Fruit fly (Drosophila melanogaster) whole organism, embryonic: ENCODE data around the gene SCCRO.
A peak's percentile ranks its signal among the peaks of the same experiment; 100 is the strongest.

ENCODE experiments used
- Adf1 ChIP-seq: fragments of 200-800 bp; sonication (Bioruptor generic); IDR thresholded peaks from 2 replicates; pipeline ENCODE4 v1.3.6; 2022; ENCODE audit warnings: missing biosample characterization, missing genetic modification characterization
- BtbVII ChIP-seq: fragments of 200-800 bp; sonication (Bioruptor generic); optimal IDR thresholded peaks from 3 replicates; lab custom pipeline; 2017; ENCODE audit warnings: missing biosample characterization, mild to moderate bottlenecking, missing genetic modification characterization
- CG11723 ChIP-seq: fragments of 200-800 bp; sonication (Bioruptor generic); optimal IDR thresholded peaks from 2 replicates; lab custom pipeline; 2017; ENCODE audit warnings: missing biosample characterization, mild to moderate bottlenecking, missing genetic modification characterization
- CG14014 ChIP-seq: fragments of 200-800 bp; sonication (Bioruptor generic); IDR thresholded peaks from 2 replicates; pipeline ENCODE4 v1.3.6; 2022; ENCODE audit warnings: missing biosample characterization, missing genetic modification characterization
- CG14860 ChIP-seq: fragments of 200-800 bp; sonication (Bioruptor generic); IDR thresholded peaks from 3 replicates; pipeline ENCODE4 v1.3.6; 2022; ENCODE audit warnings: missing biosample characterization, missing genetic modification characterization; ENCODE audit not compliant: partially characterized antibody
- CG15479 ChIP-seq: fragments of 200-800 bp; sonication (Bioruptor generic); optimal IDR thresholded peaks from 3 replicates; lab custom pipeline; 2019; ENCODE audit warnings: missing biosample characterization, mild to moderate bottlenecking, missing genetic modification characterization, moderate library complexity
- CG16863 ChIP-seq: fragments of 200-800 bp; sonication (Bioruptor generic); optimal IDR thresholded peaks from 3 replicates; lab custom pipeline; 2016; ENCODE audit warnings: missing biosample characterization, missing genetic modification characterization
- CG2129 ChIP-seq: fragments of 200-800 bp; sonication (Bioruptor generic); IDR thresholded peaks from 2 replicates; pipeline ENCODE4 v1.3.6; 2022; ENCODE audit warnings: missing biosample characterization, missing genetic modification characterization; ENCODE audit not compliant: partially characterized antibody
- CG2202 ChIP-seq: fragments of 200-800 bp; sonication (Bioruptor generic); optimal IDR thresholded peaks from 2 replicates; lab custom pipeline; 2018; ENCODE audit warnings: missing biosample characterization, mild to moderate bottlenecking, missing genetic modification characterization
- CG2712 ChIP-seq: fragments of 200-800 bp; optimal IDR thresholded peaks from 3 replicates; lab custom pipeline; 2019; ENCODE audit warnings: missing biosample characterization, mild to moderate bottlenecking, missing genetic modification characterization, moderate library complexity
- CG2875 ChIP-seq: fragments of 200-800 bp; sonication (Bioruptor generic); optimal IDR thresholded peaks from 2 replicates; lab custom pipeline; 2017; ENCODE audit warnings: missing biosample characterization, mild to moderate bottlenecking, missing genetic modification characterization, missing genetic modification reagents
- CG30431 ChIP-seq: fragments of 200-800 bp; sonication (Bioruptor generic); optimal IDR thresholded peaks from 2 replicates; lab custom pipeline; 2017; ENCODE audit warnings: missing biosample characterization, missing genetic modification characterization
- CG32772 ChIP-seq: fragments of 200-800 bp; sonication (Bioruptor generic); IDR thresholded peaks from 2 replicates; pipeline ENCODE4 v1.3.6; 2022; ENCODE audit warnings: missing biosample characterization, missing genetic modification characterization
- CG3838 ChIP-seq: fragments of 200-800 bp; sonication (Bioruptor generic); optimal IDR thresholded peaks from 3 replicates; lab custom pipeline; 2016; ENCODE audit warnings: missing biosample characterization, missing genetic modification characterization
- CG4854 ChIP-seq: fragments of 200-800 bp; sonication (Bioruptor generic); optimal IDR thresholded peaks from 2 replicates; lab custom pipeline; 2016; ENCODE audit warnings: missing biosample characterization, missing genetic modification characterization, inconsistent platforms
- CG5953 ChIP-seq: fragments of 200-800 bp; sonication (Bioruptor generic); IDR thresholded peaks from 2 replicates; pipeline ENCODE4 v1.3.6; 2022; ENCODE audit warnings: missing biosample characterization, missing genetic modification characterization
- CG9817 ChIP-seq: fragments of 200-800 bp; sonication (Bioruptor generic); optimal IDR thresholded peaks from 2 replicates; lab custom pipeline; 2018; ENCODE audit warnings: missing biosample characterization, mild to moderate bottlenecking, missing genetic modification characterization, moderate library complexity
- Dek ChIP-seq: fragments of 200-800 bp; sonication (Bioruptor generic); optimal IDR thresholded peaks from 3 replicates; lab custom pipeline; 2019; ENCODE audit warnings: missing biosample characterization, mild to moderate bottlenecking, missing genetic modification characterization, moderate library complexity
- Dfd ChIP-seq, 2 experiments: fragments of >200 bp; optimal IDR thresholded peaks; 2 replicates each; lab custom pipeline; 2017; ENCODE audit warnings: missing biosample characterization in 2 of 2, missing genetic modification characterization in 2 of 2
- Dref ChIP-seq: fragments of 200-800 bp; sonication (Bioruptor generic); IDR thresholded peaks from 2 replicates; pipeline ENCODE4 v1.3.6; 2022; ENCODE audit warnings: missing biosample characterization, missing genetic modification characterization
- E2f1 ChIP-seq: fragments of 200-800 bp; sonication (Bioruptor generic); IDR thresholded peaks from 2 replicates; pipeline ENCODE4 v1.3.6; 2022; ENCODE audit warnings: missing biosample characterization, missing genetic modification characterization
- H2.0 ChIP-seq: fragments of 200-800 bp; sonication (Bioruptor generic); IDR thresholded peaks from 2 replicates; pipeline ENCODE4 v1.3.6; 2022; ENCODE audit warnings: missing biosample characterization, missing genetic modification characterization
- HLH54F ChIP-seq: fragments of 200-800 bp; sonication (Bioruptor generic); optimal IDR thresholded peaks from 3 replicates; lab custom pipeline; 2016; ENCODE audit warnings: missing biosample characterization, missing genetic modification characterization
- Hand ChIP-seq: fragments of 200-800 bp; sonication (Bioruptor generic); optimal IDR thresholded peaks from 2 replicates; lab custom pipeline; 2017; ENCODE audit warnings: mild to moderate bottlenecking, missing biosample characterization, missing genetic modification reagents, missing genetic modification characterization
- Lpt ChIP-seq: fragments of >200 bp; optimal IDR thresholded peaks from 2 replicates; lab custom pipeline; 2018; ENCODE audit warnings: missing biosample characterization, missing genetic modification characterization
- NK7.1 ChIP-seq: fragments of 200-800 bp; sonication (Bioruptor generic); optimal IDR thresholded peaks from 3 replicates; lab custom pipeline; 2016; ENCODE audit warnings: missing biosample characterization, missing genetic modification characterization
- Nf-YC ChIP-seq: fragments of 200-800 bp; optimal IDR thresholded peaks from 3 replicates; lab custom pipeline; 2019; ENCODE audit warnings: missing biosample characterization, mild to moderate bottlenecking, missing genetic modification characterization, moderate library complexity
- NfI ChIP-seq: fragments of 200-800 bp; sonication (Bioruptor generic); optimal IDR thresholded peaks from 3 replicates; lab custom pipeline; 2018; ENCODE audit warnings: missing biosample characterization, mild to moderate bottlenecking, missing genetic modification characterization, moderate library complexity
- Oaz ChIP-seq: fragments of 200-800 bp; sonication (Bioruptor generic); IDR thresholded peaks from 2 replicates; pipeline ENCODE4 v1.3.6; 2022; ENCODE audit warnings: missing biosample characterization, missing genetic modification characterization
- Sin3A ChIP-seq: fragments of >200 bp; optimal IDR thresholded peaks from 2 replicates; lab custom pipeline; 2018
- Sox100B ChIP-seq: fragments of 200-800 bp; sonication (Bioruptor generic); optimal IDR thresholded peaks from 3 replicates; lab custom pipeline; 2018; ENCODE audit warnings: missing biosample characterization, mild to moderate bottlenecking, missing genetic modification characterization
- Sry-δ ChIP-seq: fragments of 200-800 bp; sonication (Bioruptor generic); optimal IDR thresholded peaks from 2 replicates; lab custom pipeline; 2016; ENCODE audit warnings: missing biosample characterization, missing genetic modification characterization
- Usf ChIP-seq: fragments of 200-800 bp; sonication (Bioruptor generic); optimal IDR thresholded peaks from 2 replicates; lab custom pipeline; 2017; ENCODE audit warnings: missing genotype, missing biosample characterization, missing genetic modification characterization
- bbx ChIP-seq: fragments of 200-800 bp; sonication (Bioruptor generic); IDR thresholded peaks from 2 replicates; pipeline ENCODE4 v1.3.6; 2022; ENCODE audit warnings: missing biosample characterization, missing genetic modification characterization; ENCODE audit not compliant: partially characterized antibody
- cwo ChIP-seq: fragments of 200-800 bp; sonication (Bioruptor generic); optimal IDR thresholded peaks from 3 replicates; lab custom pipeline; 2017; ENCODE audit warnings: missing biosample characterization, missing genetic modification characterization, mild to moderate bottlenecking, moderate library complexity, missing genetic modification reagents
- esg ChIP-seq: fragments of 200-800 bp; sonication (Bioruptor generic); conservative IDR thresholded peaks from 2 replicates; pipeline ENCODE4 v1.3.6; 2022; ENCODE audit warnings: missing biosample characterization, missing genetic modification characterization
- fu2 ChIP-seq: fragments of 200-800 bp; sonication (Bioruptor generic); optimal IDR thresholded peaks from 2 replicates; lab custom pipeline; 2016; ENCODE audit warnings: missing biosample characterization, missing genetic modification characterization
- grn ChIP-seq: fragments of 200-800 bp; sonication (Bioruptor generic); optimal IDR thresholded peaks from 3 replicates; lab custom pipeline; 2017; ENCODE audit warnings: missing biosample characterization, missing genetic modification characterization
- hkb ChIP-seq, 2 experiments: fragments of 200-800 bp in 1 of 2; fragments of >200 bp in 1 of 2; sonication (Bioruptor generic) in 1 of 2; IDR thresholded peaks in 1 of 2; optimal IDR thresholded peaks in 1 of 2; 2 replicates each; pipeline versions ENCODE4 v1.3.6 to Lab custom; 2017 to 2022; ENCODE audit warnings: missing biosample characterization in 1 of 2, missing genetic modification characterization in 1 of 2
- inv ChIP-seq: fragments of 200-800 bp; sonication (Bioruptor generic); IDR thresholded peaks from 2 replicates; pipeline ENCODE4 v1.3.6; 2022; ENCODE audit warnings: missing biosample characterization, missing genetic modification characterization; ENCODE audit not compliant: partially characterized antibody
- kah ChIP-seq: fragments of 200-800 bp; sonication (Bioruptor generic); optimal IDR thresholded peaks from 2 replicates; lab custom pipeline; 2018; ENCODE audit warnings: missing biosample characterization, mild to moderate bottlenecking, missing genetic modification characterization
- lilli ChIP-seq: fragments of 200-800 bp; sonication (Bioruptor generic); optimal IDR thresholded peaks from 3 replicates; lab custom pipeline; 2016; ENCODE audit warnings: missing biosample characterization, missing genetic modification characterization
- mirr ChIP-seq: fragments of 200-800 bp; sonication (Bioruptor generic); optimal IDR thresholded peaks from 3 replicates; lab custom pipeline; 2018; ENCODE audit warnings: missing biosample characterization, mild to moderate bottlenecking, missing genetic modification characterization
- pnt ChIP-seq: fragments of 200-800 bp; sonication (Bioruptor generic); optimal IDR thresholded peaks from 3 replicates; lab custom pipeline; 2016; ENCODE audit warnings: missing biosample characterization, missing genetic modification characterization
- pros ChIP-seq: fragments of 200-800 bp; sonication (Bioruptor generic); optimal IDR thresholded peaks from 3 replicates; lab custom pipeline; 2019; ENCODE audit warnings: missing biosample characterization, mild to moderate bottlenecking, missing genetic modification characterization, moderate library complexity
- pzg ChIP-seq: fragments of 200-800 bp; sonication (Bioruptor generic); optimal IDR thresholded peaks from 3 replicates; lab custom pipeline; 2018; ENCODE audit warnings: missing biosample characterization, mild to moderate bottlenecking, missing genetic modification characterization, moderate library complexity
- ro ChIP-seq: fragments of 200-800 bp; sonication (Bioruptor generic); IDR thresholded peaks from 2 replicates; pipeline ENCODE4 v1.3.6; 2022; ENCODE audit warnings: missing biosample characterization, missing genetic modification characterization
- schlank ChIP-seq: fragments of 200-800 bp; sonication (Bioruptor generic); optimal IDR thresholded peaks from 2 replicates; lab custom pipeline; 2018; ENCODE audit warnings: missing biosample characterization, mild to moderate bottlenecking, missing genetic modification characterization
- slou ChIP-seq: fragments of 200-800 bp; sonication (Bioruptor generic); optimal IDR thresholded peaks from 3 replicates; lab custom pipeline; 2016; ENCODE audit warnings: missing biosample characterization, missing genetic modification characterization
- vnd ChIP-seq: fragments of 200-800 bp; sonication (Bioruptor generic); IDR thresholded peaks from 3 replicates; pipeline ENCODE4 v1.3.6; 2022; ENCODE audit warnings: missing biosample characterization, missing genetic modification characterization; ENCODE audit not compliant: partially characterized antibody

The SCCRO gene

dm6 chr3L:15592536-15593260 is 29.5 kb downstream of the SCCRO start (continued):
- TF ChIP-seq fu2 (GFP tag; lab: Kevin White, UChicago) (no peak), CG5953 (GFP tag; lab: Robert Waterston, UW) (no peak), Nf-YC (tag; lab: Kevin White, UChicago) (peak; percentile 59), CG16863 (GFP tag; lab: Kevin White, UChicago) (peak; percentile 1), bbx (GFP tag; lab: Robert Waterston, UW) (no peak), CG32772 (GFP tag; lab: Robert Waterston, UW) (no peak), pnt (no peak), E2f1 (no peak), CG14860 (GFP tag; lab: Robert Waterston, UW) (no peak), NfI (GFP tag; lab: Kevin White, UChicago) (peak; percentile 46), HLH54F (GFP tag; lab: Kevin White, UChicago) (peak; percentile 13), hkb (optimal IDR thresholded peaks at IDR 0.05; lab: Kevin White, UChicago) (no peak), hkb (GFP tag; IDR thresholded peaks at IDR 0.05; lab: Robert Waterston, UW) (peak; percentile 69), lilli (no peak), Sin3A (lab: Kevin White, UChicago) (no peak), esg (GFP tag; lab: Robert Waterston, UW) (no peak; the same call in 1 of the 2 replicates), CG11723 (GFP tag; lab: Kevin White, UChicago) (no peak), CG4854 (GFP tag; lab: Kevin White, UChicago) (no peak), NK7.1 (GFP tag; lab: Kevin White, UChicago) (no peak), kah (GFP tag; lab: Kevin White, UChicago) (peak; percentile 19), H2.0 (GFP tag; lab: Robert Waterston, UW) (peak; percentile 16; the same call in 1 of the 2 replicates), CG9817 (tag; lab: Kevin White, UChicago) (peak; percentile 19), pzg (GFP tag; lab: Kevin White, UChicago) (no peak), ro (GFP tag; lab: Robert Waterston, UW) (no peak), CG14014 (GFP tag; lab: Robert Waterston, UW) (peak; percentile 21; the same call in 1 of the 2 replicates), Adf1 (GFP tag; lab: Robert Waterston, UW) (no peak), CG30431 (no peak), grn (GFP tag; lab: Kevin White, UChicago) (no peak), CG15479 (no peak), Usf (no peak), Dek (tag; lab: Kevin White, UChicago) (peak; percentile 23), Sox100B (GFP tag; lab: Kevin White, UChicago) (peak; percentile 76), Dfd (GFP tag; optimal IDR thresholded peaks at IDR 0.05; lab: Kevin White, UChicago) (no peak), cwo (peak; percentile 29), slou (GFP tag; lab: Kevin White, UChicago) (no peak), pros (GFP tag; lab: Kevin White, UChicago) (no peak), CG3838 (GFP tag; lab: Kevin White, UChicago) (no peak), CG2712 (peak; percentile 69), CG2202 (tag; lab: Kevin White, UChicago) (no peak), Lpt (GFP tag; lab: Kevin White, UChicago) (no peak), mirr (no peak), BtbVII (GFP tag; lab: Kevin White, UChicago) (peak; percentile 54), CG2875 (GFP tag; lab: Kevin White, UChicago) (no peak), inv (no peak), Sry-δ (GFP tag; lab: Kevin White, UChicago) (no peak), Dref (GFP tag; lab: Robert Waterston, UW) (no peak), vnd (GFP tag; lab: Robert Waterston, UW) (no peak), Hand (GFP tag; lab: Kevin White, UChicago) (peak; percentile 41), Oaz (GFP tag; lab: Robert Waterston, UW) (no peak), schlank (tag; lab: Kevin White, UChicago) (no peak), CG2129 (GFP tag; lab: Robert Waterston, UW) (no peak)
